Worm (Caenorhabditis elegans) whole organism, L4 larva: ENCODE results near the gene C31E10.6.

ENCODE experiments used
- F10B5.3 ChIP-seq: sonication (generic microtip); optimal IDR thresholded peaks from 2 replicates; lab custom pipeline; 2016; ENCODE audit warnings: mild to moderate bottlenecking, missing genetic modification characterization, missing compliant biosample characterization
- F37D6.2 ChIP-seq: sonication (generic microtip); optimal IDR thresholded peaks from 2 replicates; lab custom pipeline; 2016; ENCODE audit warnings: mild to moderate bottlenecking, missing genetic modification characterization, missing compliant biosample characterization
- F44E2.7 ChIP-seq: fragments of 200-800 bp; sonication (Bioruptor generic); IDR thresholded peaks from 2 replicates; pipeline ENCODE4 v2.1.2; 2022; ENCODE audit warnings: missing genetic modification characterization, missing compliant biosample characterization
- F49E8.2 ChIP-seq: sonication (generic microtip); optimal IDR thresholded peaks from 2 replicates; lab custom pipeline; 2016; ENCODE audit warnings: missing compliant biosample characterization, mild to moderate bottlenecking, missing genetic modification characterization, borderline replicate concordance
- Y105C5A.15 ChIP-seq: fragments of 200-800 bp; sonication (Bioruptor generic); IDR thresholded peaks from 2 replicates; pipeline ENCODE4 v1.3.6; 2022; ENCODE audit warnings: missing genetic modification characterization, missing compliant biosample characterization
- Y5F2A.4 ChIP-seq: fragments of 200-800 bp; sonication (Bioruptor generic); optimal IDR thresholded peaks from 2 replicates; lab custom pipeline; 2018; ENCODE audit warnings: mild to moderate bottlenecking, missing genetic modification characterization, missing compliant biosample characterization
- Y75B8A.6 ChIP-seq: fragments of 200-800 bp; sonication (Bioruptor generic); IDR thresholded peaks from 2 replicates; pipeline ENCODE4 v1.3.6; 2022; ENCODE audit warnings: missing genetic modification reagents, missing genetic modification characterization, missing compliant biosample characterization
- aha-1 ChIP-seq: fragments of 150-350 bp; peaks from one replicate; lab custom pipeline; 2014; ENCODE audit warnings: missing biosample characterization, missing genetic modification characterization
- aly-2 ChIP-seq: sonication (generic microtip); optimal IDR thresholded peaks from 2 replicates; lab custom pipeline; 2018; ENCODE audit warnings: missing biosample characterization, missing genetic modification characterization
- ama-1 ChIP-seq: fragments of 150-350 bp; optimal IDR thresholded peaks from 2 replicates; lab custom pipeline; 2014; ENCODE audit warnings: inconsistent platforms, mixed read lengths
- arid-1 ChIP-seq: fragments of 200-800 bp; sonication (Bioruptor generic); conservative IDR thresholded peaks from 2 replicates; pipeline ENCODE4 v1.3.6; 2022; ENCODE audit warnings: missing genetic modification reagents, missing genetic modification characterization, missing compliant biosample characterization
- ceh-20 ChIP-seq: fragments of 200-800 bp; sonication (Bioruptor generic); IDR thresholded peaks from 2 replicates; pipeline ENCODE4 v1.3.6; 2022; ENCODE audit warnings: missing genetic modification reagents, missing genetic modification characterization, missing compliant biosample characterization
- ces-1 ChIP-seq: fragments of 150-350 bp; sonication (generic microtip); optimal IDR thresholded peaks from 4 replicates; lab custom pipeline; 2014; ENCODE audit warnings: missing biosample characterization, missing genetic modification reagents, missing genetic modification characterization
- daf-12 ChIP-seq: fragments of 150-350 bp; optimal IDR thresholded peaks from 2 replicates; lab custom pipeline; 2014; ENCODE audit warnings: missing biosample characterization, missing genetic modification reagents, missing genetic modification characterization
- daf-8 ChIP-seq: fragments of 200-800 bp; sonication (Bioruptor generic); IDR thresholded peaks from 2 replicates; pipeline ENCODE4 v1.3.6; 2022; ENCODE audit warnings: missing genetic modification characterization, missing compliant biosample characterization
- dmd-6 ChIP-seq: fragments of 200-800 bp; sonication (Bioruptor generic); IDR thresholded peaks from 2 replicates; pipeline ENCODE4 v1.3.6; 2022; ENCODE audit warnings: missing genetic modification reagents, missing genetic modification characterization, missing compliant biosample characterization
- dmd-8 ChIP-seq: fragments of 200-800 bp; sonication (Bioruptor generic); IDR thresholded peaks from 2 replicates; pipeline ENCODE4 v1.3.6; 2022; ENCODE audit warnings: missing genetic modification characterization, missing compliant biosample characterization
- dmd-9 ChIP-seq: fragments of 200-800 bp; sonication (Bioruptor generic); IDR thresholded peaks from 2 replicates; pipeline ENCODE4 v1.3.6; 2022; ENCODE audit warnings: missing genetic modification reagents, missing genetic modification characterization, missing compliant biosample characterization
- dpl-1 ChIP-seq: fragments of 150-350 bp; optimal IDR thresholded peaks from 2 replicates; lab custom pipeline; 2014; ENCODE audit warnings: missing biosample characterization, missing genetic modification reagents, missing genetic modification characterization
- duxl-1 ChIP-seq: sonication (generic microtip); optimal IDR thresholded peaks from 2 replicates; lab custom pipeline; 2016; ENCODE audit warnings: mild to moderate bottlenecking, missing genetic modification characterization, moderate library complexity, missing compliant biosample characterization; ENCODE audit not compliant: poor library complexity
- dve-1 ChIP-seq: sonication (generic microtip); optimal IDR thresholded peaks from 2 replicates; lab custom pipeline; 2017; ENCODE audit warnings: antibody characterized with exemption, mild to moderate bottlenecking, missing genetic modification characterization, missing compliant biosample characterization; ENCODE audit not compliant: insufficient read depth
- egl-43 ChIP-seq: fragments of 200-800 bp; sonication (Bioruptor generic); IDR thresholded peaks from 2 replicates; pipeline ENCODE4 v1.3.6; 2022; ENCODE audit warnings: missing genetic modification reagents, missing genetic modification characterization, missing compliant biosample characterization
- gei-8 ChIP-seq: fragments of 200-800 bp; sonication (Bioruptor generic); optimal IDR thresholded peaks from 2 replicates; lab custom pipeline; 2018; ENCODE audit warnings: mild to moderate bottlenecking, missing genetic modification characterization, missing compliant biosample characterization
- hlh-30 ChIP-seq: sonication (generic microtip); optimal IDR thresholded peaks from 2 replicates; lab custom pipeline; 2017; ENCODE audit warnings: antibody characterized with exemption, mild to moderate bottlenecking, missing genetic modification characterization, missing compliant biosample characterization; ENCODE audit not compliant: insufficient read depth
- hmg-1.1 ChIP-seq: fragments of 200-800 bp; sonication (Bioruptor generic); IDR thresholded peaks from 2 replicates; pipeline ENCODE4 v1.3.6; 2022; ENCODE audit warnings: missing genetic modification reagents, missing genetic modification characterization, missing compliant biosample characterization
- lim-7 ChIP-seq: fragments of 200-800 bp; sonication (Bioruptor generic); IDR thresholded peaks from 2 replicates; pipeline ENCODE4 v1.3.6; 2022; ENCODE audit warnings: missing genetic modification characterization, missing compliant biosample characterization
- lin-1 ChIP-seq: fragments of 200-800 bp; sonication (Bioruptor generic); IDR thresholded peaks from 2 replicates; pipeline ENCODE4 v1.3.6; 2022; ENCODE audit warnings: missing genetic modification reagents, missing genetic modification characterization, missing compliant biosample characterization
- lir-3 ChIP-seq: sonication (generic microtip); optimal IDR thresholded peaks from 2 replicates; lab custom pipeline; 2016; ENCODE audit warnings: mild to moderate bottlenecking, missing genetic modification characterization, missing compliant biosample characterization
- mdl-1 ChIP-seq, 2 experiments: fragments of 150-350 bp in 1 of 2; sonication (generic microtip) in 1 of 2; optimal IDR thresholded peaks; 2 replicates each; lab custom pipeline; 2014 to 2017; ENCODE audit warnings: missing biosample characterization in 2 of 2, missing genetic modification characterization in 2 of 2
- mdt-29 ChIP-seq: fragments of 200-800 bp; sonication (Bioruptor generic); IDR thresholded peaks from 2 replicates; pipeline ENCODE4 v1.3.6; 2022; ENCODE audit warnings: missing genetic modification reagents, missing genetic modification characterization, missing compliant biosample characterization
- mep-1 ChIP-seq: fragments of 150-350 bp; sonication (generic microtip); optimal IDR thresholded peaks from 3 replicates; lab custom pipeline; 2014; ENCODE audit warnings: missing biosample characterization, missing genetic modification characterization
- nhr-10 ChIP-seq: fragments of 150-350 bp; optimal IDR thresholded peaks from 2 replicates; lab custom pipeline; 2014; ENCODE audit warnings: missing biosample characterization, missing genetic modification characterization
- nhr-102 ChIP-seq: sonication (generic microtip); optimal IDR thresholded peaks from 2 replicates; lab custom pipeline; 2016; ENCODE audit warnings: mild to moderate bottlenecking, missing genetic modification characterization, moderate library complexity, missing compliant biosample characterization
- nhr-11 ChIP-seq: fragments of 150-350 bp; optimal IDR thresholded peaks from 2 replicates; lab custom pipeline; 2014; ENCODE audit warnings: missing biosample characterization, missing genetic modification characterization
- nhr-111 ChIP-seq: fragments of 200-800 bp; sonication (Bioruptor generic); optimal IDR thresholded peaks from 2 replicates; lab custom pipeline; 2018; ENCODE audit warnings: mild to moderate bottlenecking, missing genetic modification characterization, missing compliant biosample characterization
- nhr-41 ChIP-seq: fragments of 200-800 bp; sonication (Bioruptor generic); IDR thresholded peaks from 2 replicates; pipeline ENCODE4 v1.3.6; 2022; ENCODE audit warnings: missing genetic modification reagents, missing genetic modification characterization, missing compliant biosample characterization
- nhr-48 ChIP-seq: sonication (generic microtip); optimal IDR thresholded peaks from 2 replicates; lab custom pipeline; 2016; ENCODE audit warnings: mild to moderate bottlenecking, missing genetic modification characterization, missing compliant biosample characterization
- nhr-76 ChIP-seq: fragments of 150-350 bp; optimal IDR thresholded peaks from 2 replicates; lab custom pipeline; 2014; ENCODE audit warnings: missing biosample characterization, missing genetic modification characterization
- pha-4 ChIP-seq, 2 experiments: fragments of 150-350 bp in 1 of 2; fragments of 200-800 bp in 1 of 2; sonication (Bioruptor generic) in 1 of 2; IDR thresholded peaks in 1 of 2; optimal IDR thresholded peaks in 1 of 2; 2 replicates each; pipeline versions ENCODE4 v1.3.6 to Lab custom; 2014 to 2022; ENCODE audit warnings: missing genetic modification characterization in 2 of 2, missing genetic modification reagents in 2 of 2, missing biosample characterization in 1 of 2, missing compliant biosample characterization in 1 of 2
- rbr-2 ChIP-seq: sonication (generic microtip); optimal IDR thresholded peaks from 2 replicates; lab custom pipeline; 2016; ENCODE audit warnings: missing genotype, missing genetic modification characterization, missing compliant biosample characterization
- saeg-2 ChIP-seq: fragments of 200-800 bp; sonication (Bioruptor generic); IDR thresholded peaks from 2 replicates; pipeline ENCODE4 v1.3.6; 2022; ENCODE audit warnings: missing genetic modification reagents, missing genetic modification characterization, missing compliant biosample characterization
- sdz-12 ChIP-seq: fragments of 200-800 bp; sonication (Bioruptor generic); optimal IDR thresholded peaks from 2 replicates; lab custom pipeline; 2018; ENCODE audit warnings: mild to moderate bottlenecking, missing genetic modification characterization, missing compliant biosample characterization
- skn-1 ChIP-seq: fragments of 150-350 bp; optimal IDR thresholded peaks from 2 replicates; lab custom pipeline; 2014; ENCODE audit warnings: missing biosample characterization, missing genetic modification characterization
- snpc-1.2 ChIP-seq: fragments of 200-800 bp; sonication (Bioruptor generic); IDR thresholded peaks from 2 replicates; pipeline ENCODE4 v1.3.6; 2022; ENCODE audit warnings: missing genetic modification reagents, missing genetic modification characterization, missing compliant biosample characterization
- snpc-4 ChIP-seq: fragments of 150-350 bp; optimal IDR thresholded peaks from 2 replicates; lab custom pipeline; 2014; ENCODE audit warnings: missing biosample characterization, missing genetic modification characterization
- spr-1 ChIP-seq: sonication (generic microtip); optimal IDR thresholded peaks from 2 replicates; lab custom pipeline; 2016; ENCODE audit warnings: mild to moderate bottlenecking, missing genetic modification characterization, missing compliant biosample characterization
- spr-3 ChIP-seq: fragments of 200-800 bp; sonication (Bioruptor generic); optimal IDR thresholded peaks from 2 replicates; lab custom pipeline; 2018; ENCODE audit warnings: mild to moderate bottlenecking, missing genetic modification characterization, missing compliant biosample characterization
- vab-7 ChIP-seq: fragments of 200-800 bp; sonication (Bioruptor generic); IDR thresholded peaks from 2 replicates; pipeline ENCODE4 v1.3.6; 2022; ENCODE audit warnings: missing genetic modification reagents, missing genetic modification characterization, missing compliant biosample characterization
- zip-11 ChIP-seq: fragments of 200-800 bp; sonication (Bioruptor generic); IDR thresholded peaks from 2 replicates; pipeline ENCODE4 v1.3.6; 2022; ENCODE audit warnings: missing genetic modification characterization, missing compliant biosample characterization
- zip-2 ChIP-seq: fragments of 150-350 bp; optimal IDR thresholded peaks from 2 replicates; lab custom pipeline; 2014; ENCODE audit warnings: missing biosample characterization, missing genetic modification characterization
- ztf-11 ChIP-seq: fragments of 150-350 bp; optimal IDR thresholded peaks from 2 replicates; lab custom pipeline; 2014; ENCODE audit warnings: missing biosample characterization, missing genetic modification characterization

C31E10.6 gene

ce11 chrX:13995803-13996388 is at the start of gene C31E10.6, which contains the start of gene C31E10.5:
C31E10.6 (plus strand) TSS chrX:13996338.
C31E10.5 (minus strand) TSS chrX:13995834.
- no peak for TF ChIP-seq snpc-4 (tag; lab: Kevin White, UChicago)
- TF ChIP-seq F10B5.3 = no peak
- TF ChIP-seq arid-1 (GFP tag; lab: Robert Waterston, UW) = no peak
- no peak for TF ChIP-seq Y105C5A.15 (GFP tag; lab: Robert Waterston, UW)
- no peak for TF ChIP-seq lim-7 (GFP tag; lab: Robert Waterston, UW)
- TF ChIP-seq lir-3 (tag; lab: Kevin White, UChicago) = no peak
- no peak for TF ChIP-seq dmd-9 (GFP tag; lab: Robert Waterston, UW)
- TF ChIP-seq zip-2 (tag; lab: Kevin White, UChicago) = no peak
- TF ChIP-seq daf-8 (GFP tag; lab: Robert Waterston, UW) = no peak
- peak in 1 of 2 experiments; percentile 10 for TF ChIP-seq mdl-1 (tag; optimal IDR thresholded peaks at IDR 0.05; lab: Kevin White, UChicago)
- peak; percentile 90 for TF ChIP-seq aha-1
- TF ChIP-seq ama-1 (lab: Kevin White, UChicago) = no peak
- peak; percentile 13 for TF ChIP-seq rbr-2 (tag; lab: Kevin White, UChicago)
- no peak for TF ChIP-seq spr-3
- TF ChIP-seq dmd-8 = no peak
- TF ChIP-seq ceh-20 (GFP tag; lab: Robert Waterston, UW) = no peak
- TF ChIP-seq zip-11 (GFP tag; lab: Robert Waterston, UW) = no peak
- no peak for TF ChIP-seq nhr-76 (tag; lab: Kevin White, UChicago)
- no peak for TF ChIP-seq F49E8.2
- TF ChIP-seq nhr-41 = no peak
- TF ChIP-seq nhr-102 (tag; lab: Kevin White, UChicago) = no peak
- TF ChIP-seq pha-4 (GFP tag; IDR thresholded peaks at IDR 0.05; lab: Robert Waterston, UW) = no peak
- TF ChIP-seq pha-4 (tag; optimal IDR thresholded peaks at IDR 0.05; lab: Kevin White, UChicago) = peak; percentile 16
- no peak for TF ChIP-seq mdt-29 (GFP tag; lab: Robert Waterston, UW)
- no peak for TF ChIP-seq vab-7
- no peak for TF ChIP-seq aly-2 (tag; lab: Kevin White, UChicago)
- no peak for TF ChIP-seq spr-1 (tag; lab: Kevin White, UChicago)
- no peak for TF ChIP-seq sdz-12 (GFP tag; lab: Kevin White, UChicago)
- TF ChIP-seq saeg-2 (GFP tag; lab: Robert Waterston, UW) = no peak
- TF ChIP-seq dpl-1 (GFP tag; lab: Kevin White, UChicago) = peak; percentile 34
- TF ChIP-seq mep-1 (tag; lab: Kevin White, UChicago) = peak; percentile 64
- TF ChIP-seq nhr-11 (tag; lab: Kevin White, UChicago) = no peak
- no peak for TF ChIP-seq nhr-48 (tag; lab: Kevin White, UChicago)
- TF ChIP-seq Y5F2A.4 (GFP tag; lab: Kevin White, UChicago) = no peak
- peak; percentile 30 for TF ChIP-seq duxl-1 (tag; lab: Kevin White, UChicago)
- no peak for TF ChIP-seq ztf-11 (tag; lab: Kevin White, UChicago)
- TF ChIP-seq dmd-6 = no peak
- TF ChIP-seq nhr-10 (tag; lab: Kevin White, UChicago) = no peak
- no peak for TF ChIP-seq nhr-111 (GFP tag; lab: Kevin White, UChicago)
- TF ChIP-seq dve-1 (tag; lab: Kevin White, UChicago) = peak; percentile 39
- no peak for TF ChIP-seq lin-1 (GFP tag; lab: Robert Waterston, UW)
- TF ChIP-seq daf-12 (tag; lab: Kevin White, UChicago) = no peak
- TF ChIP-seq Y75B8A.6 (GFP tag; lab: Robert Waterston, UW) = no peak
- TF ChIP-seq gei-8 (GFP tag; lab: Kevin White, UChicago) = no peak
- TF ChIP-seq hlh-30 = peak; percentile 52
- TF ChIP-seq F37D6.2 (tag; lab: Kevin White, UChicago) = peak; percentile 11
- TF ChIP-seq egl-43 (GFP tag; lab: Robert Waterston, UW) = no peak
- no peak for TF ChIP-seq snpc-1.2 (GFP tag; lab: Robert Waterston, UW)
- TF ChIP-seq hmg-1.1 (GFP tag; lab: Robert Waterston, UW) = peak; percentile 69
- TF ChIP-seq F44E2.7 (GFP tag; lab: Robert Waterston, UW) = no peak
- no peak for TF ChIP-seq skn-1 (tag; lab: Kevin White, UChicago)
- no peak for TF ChIP-seq ces-1 (GFP tag; lab: Kevin White, UChicago)
